Worm (Caenorhabditis elegans) whole organism, late embryonic: ENCODE results near the gene ZK380.4.

Experiments
- C38D4.7 ChIP-seq: fragments of 200-800 bp; sonication (Bioruptor generic); optimal IDR thresholded peaks from 2 replicates; lab custom pipeline; 2018; ENCODE audit warnings: mild to moderate bottlenecking, missing genetic modification characterization, moderate library complexity, missing compliant biosample characterization
- F13H6.1 ChIP-seq: sonication (generic microtip); optimal IDR thresholded peaks from 2 replicates; lab custom pipeline; 2016; ENCODE audit warnings: missing genetic modification characterization, missing compliant biosample characterization
- K02D7.2 ChIP-seq: sonication (generic microtip); optimal IDR thresholded peaks from 2 replicates; lab custom pipeline; 2017; ENCODE audit warnings: mild to moderate bottlenecking, missing genetic modification characterization, missing compliant biosample characterization
- T23F11.4 ChIP-seq: fragments of 200-800 bp; sonication (Bioruptor generic); optimal IDR thresholded peaks from 2 replicates; lab custom pipeline; 2018; ENCODE audit warnings: mild to moderate bottlenecking, missing genetic modification characterization, missing compliant biosample characterization
- Y22D7AL.16 ChIP-seq: sonication (generic microtip); optimal IDR thresholded peaks from 2 replicates; lab custom pipeline; 2016; ENCODE audit warnings: missing genetic modification characterization, missing compliant biosample characterization
- ahr-1 ChIP-seq: sonication (generic microtip); optimal IDR thresholded peaks from 2 replicates; lab custom pipeline; 2016; ENCODE audit warnings: missing genetic modification characterization, missing compliant biosample characterization
- ama-1 ChIP-seq: fragments of 150-350 bp; optimal IDR thresholded peaks from 2 replicates; lab custom pipeline; 2014
- ceh-14 ChIP-seq: sonication (generic microtip); optimal IDR thresholded peaks from 2 replicates; lab custom pipeline; 2016; ENCODE audit warnings: missing genotype, missing genetic modification characterization, missing compliant biosample characterization
- ceh-18 ChIP-seq: sonication (generic microtip); optimal IDR thresholded peaks from 2 replicates; lab custom pipeline; 2016; ENCODE audit warnings: missing genetic modification characterization, missing compliant biosample characterization
- ceh-2 ChIP-seq: sonication (generic microtip); optimal IDR thresholded peaks from 2 replicates; lab custom pipeline; 2016; ENCODE audit warnings: missing genotype, missing genetic modification characterization, missing compliant biosample characterization
- ceh-22 ChIP-seq: sonication (generic microtip); optimal IDR thresholded peaks from 2 replicates; lab custom pipeline; 2017; ENCODE audit warnings: missing biosample characterization, missing genetic modification characterization
- ceh-30 ChIP-seq: fragments of 150-350 bp; optimal IDR thresholded peaks from 2 replicates; lab custom pipeline; 2014; ENCODE audit warnings: missing biosample characterization, missing genetic modification characterization
- ceh-9 ChIP-seq: sonication (generic microtip); optimal IDR thresholded peaks from 2 replicates; lab custom pipeline; 2016; ENCODE audit warnings: mild to moderate bottlenecking, missing genetic modification characterization, inconsistent platforms, missing compliant biosample characterization
- che-1 ChIP-seq: sonication (generic microtip); optimal IDR thresholded peaks from 2 replicates; lab custom pipeline; 2016; ENCODE audit warnings: mild to moderate bottlenecking, missing genetic modification characterization, missing compliant biosample characterization
- dmd-4 ChIP-seq: sonication (generic microtip); optimal IDR thresholded peaks from 2 replicates; lab custom pipeline; 2016; ENCODE audit warnings: borderline replicate concordance, missing genetic modification characterization, missing compliant biosample characterization
- dve-1 ChIP-seq: sonication (generic microtip); optimal IDR thresholded peaks from 2 replicates; lab custom pipeline; 2017; ENCODE audit warnings: antibody characterized with exemption, mild to moderate bottlenecking, missing genetic modification characterization, missing compliant biosample characterization
- fkh-6 ChIP-seq: sonication (generic microtip); optimal IDR thresholded peaks from 2 replicates; lab custom pipeline; 2016; ENCODE audit warnings: missing genetic modification characterization, missing compliant biosample characterization
- gmeb-2 ChIP-seq: sonication (generic microtip); optimal IDR thresholded peaks from 2 replicates; lab custom pipeline; 2016; ENCODE audit warnings: missing genetic modification characterization, inconsistent platforms, missing compliant biosample characterization
- hlh-13 ChIP-seq: fragments of 200-800 bp; sonication (Bioruptor generic); optimal IDR thresholded peaks from 2 replicates; lab custom pipeline; 2018; ENCODE audit warnings: mild to moderate bottlenecking, missing genetic modification characterization, missing compliant biosample characterization
- hlh-15 ChIP-seq: sonication (generic microtip); optimal IDR thresholded peaks from 2 replicates; lab custom pipeline; 2016; ENCODE audit warnings: missing genetic modification characterization, missing compliant biosample characterization
- hlh-8 ChIP-seq: sonication (generic microtip); optimal IDR thresholded peaks from 2 replicates; lab custom pipeline; 2016; ENCODE audit warnings: missing genotype, missing genetic modification characterization, missing compliant biosample characterization
- lim-6 ChIP-seq: sonication (generic microtip); optimal IDR thresholded peaks from 2 replicates; lab custom pipeline; 2016; ENCODE audit warnings: missing genetic modification characterization, missing compliant biosample characterization
- lin-11 ChIP-seq: fragments of 200-800 bp; sonication (Bioruptor generic); optimal IDR thresholded peaks from 2 replicates; lab custom pipeline; 2018; ENCODE audit warnings: mild to moderate bottlenecking, missing genetic modification characterization, missing compliant biosample characterization
- madf-2 ChIP-seq: sonication (generic microtip); optimal IDR thresholded peaks from 2 replicates; lab custom pipeline; 2017; ENCODE audit warnings: missing genetic modification characterization, missing compliant biosample characterization
- mec-3 ChIP-seq: sonication (generic microtip); optimal IDR thresholded peaks from 2 replicates; lab custom pipeline; 2016; ENCODE audit warnings: borderline replicate concordance, missing genetic modification characterization, missing compliant biosample characterization
- nhr-232 ChIP-seq: sonication (generic microtip); optimal IDR thresholded peaks from 2 replicates; lab custom pipeline; 2016; ENCODE audit warnings: missing genetic modification characterization, missing compliant biosample characterization
- odd-2 ChIP-seq: sonication (generic microtip); optimal IDR thresholded peaks from 2 replicates; lab custom pipeline; 2017; ENCODE audit warnings: antibody characterized with exemption, mild to moderate bottlenecking, missing genetic modification characterization, missing compliant biosample characterization
- pag-3 ChIP-seq: sonication (generic microtip); optimal IDR thresholded peaks from 2 replicates; lab custom pipeline; 2016; ENCODE audit warnings: missing compliant biosample characterization, missing genetic modification characterization, borderline replicate concordance
- pat-9 ChIP-seq: fragments of 200-800 bp; sonication (Bioruptor generic); optimal IDR thresholded peaks from 2 replicates; lab custom pipeline; 2018; ENCODE audit warnings: mild to moderate bottlenecking, missing genetic modification characterization, moderate library complexity, missing compliant biosample characterization
- pha-2 ChIP-seq: sonication (generic microtip); optimal IDR thresholded peaks from 2 replicates; lab custom pipeline; 2017; ENCODE audit warnings: mild to moderate bottlenecking, missing genetic modification characterization, missing compliant biosample characterization
- pha-4 ChIP-seq: fragments of 150-350 bp; optimal IDR thresholded peaks from 2 replicates; lab custom pipeline; 2018; ENCODE audit warnings: missing biosample characterization, missing genetic modification reagents, missing genetic modification characterization
- pqm-1 ChIP-seq: sonication (generic microtip); optimal IDR thresholded peaks from 2 replicates; lab custom pipeline; 2016; ENCODE audit warnings: missing genetic modification characterization, missing compliant biosample characterization
- pros-1 ChIP-seq: fragments of 150-350 bp; optimal IDR thresholded peaks from 2 replicates; lab custom pipeline; 2014; ENCODE audit warnings: missing biosample characterization, missing genetic modification reagents, missing genetic modification characterization
- ref-2 ChIP-seq: sonication (generic microtip); optimal IDR thresholded peaks from 2 replicates; lab custom pipeline; 2016; ENCODE audit warnings: missing genetic modification characterization, missing compliant biosample characterization
- sdc-2 ChIP-seq: sonication (generic microtip); optimal IDR thresholded peaks from 2 replicates; lab custom pipeline; 2016; ENCODE audit warnings: missing genotype, missing genetic modification characterization, missing compliant biosample characterization
- sox-2 ChIP-seq: fragments of 200-800 bp; sonication (Bioruptor generic); IDR thresholded peaks from 2 replicates; pipeline ENCODE4 v1.3.6; 2022; ENCODE audit warnings: missing genetic modification reagents, missing genetic modification characterization, missing compliant biosample characterization
- sox-4 ChIP-seq: sonication (generic microtip); optimal IDR thresholded peaks from 2 replicates; lab custom pipeline; 2017; ENCODE audit warnings: mild to moderate bottlenecking, missing genetic modification characterization, inconsistent platforms, missing compliant biosample characterization
- tbx-2 ChIP-seq: sonication (generic microtip); optimal IDR thresholded peaks from 2 replicates; lab custom pipeline; 2016; ENCODE audit warnings: missing genetic modification characterization, missing compliant biosample characterization
- ttx-3 ChIP-seq: sonication (generic microtip); optimal IDR thresholded peaks from 2 replicates; lab custom pipeline; 2016; ENCODE audit warnings: missing genetic modification reagents, missing genetic modification characterization, missing compliant biosample characterization
- unc-3 ChIP-seq, 2 experiments: fragments of 200-800 bp in 1 of 2; sonication (Bioruptor generic) in 1 of 2; sonication (generic microtip) in 1 of 2; conservative IDR thresholded peaks in 1 of 2; optimal IDR thresholded peaks in 1 of 2; 2 replicates each; pipeline versions ENCODE4 v1.3.6 to Lab custom; 2016 to 2022; ENCODE audit warnings: missing compliant biosample characterization in 2 of 2, missing genetic modification characterization in 2 of 2, missing genetic modification reagents in 1 of 2
- unc-55 ChIP-seq: sonication (generic microtip); optimal IDR thresholded peaks from 2 replicates; lab custom pipeline; 2017; ENCODE audit warnings: missing biosample characterization, missing genetic modification reagents, missing genetic modification characterization
- ztf-16 ChIP-seq: sonication (generic microtip); optimal IDR thresholded peaks from 2 replicates; lab custom pipeline; 2017; ENCODE audit warnings: missing genetic modification characterization, missing compliant biosample characterization

The ZK380.4 gene

DNA sequence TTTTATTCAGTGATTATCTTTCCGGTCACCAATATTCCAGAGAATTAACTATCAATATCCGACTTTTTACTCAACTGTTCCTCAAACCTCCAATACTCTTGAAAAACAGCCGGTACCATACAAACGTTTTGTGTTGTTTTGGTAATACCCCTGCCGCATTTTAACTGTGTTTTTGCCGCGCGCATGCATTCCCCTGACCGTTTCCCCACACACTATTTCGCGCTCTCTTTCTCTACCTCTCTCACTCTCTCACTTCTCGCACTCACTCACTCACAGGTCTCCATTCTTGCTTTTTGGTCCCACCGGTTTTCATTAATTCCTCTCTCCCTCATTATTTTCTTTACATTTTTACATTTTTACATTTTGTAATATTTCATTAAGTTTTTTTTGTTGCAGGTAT, 30.8 kb upstream of the ZK380.4 start, which contains the start of gene meg-4:
Gene meg-4 (plus strand): TSS at position 397 of the 400 bp plus-strand sequence.
- TF ChIP-seq ref-2 (tag; lab: Kevin White, UChicago) (no peak), sdc-2 (tag; lab: Kevin White, UChicago) (peak; percentile 84)
- TF ChIP-seq, all 69 proteins: peak for 1

DNA sequence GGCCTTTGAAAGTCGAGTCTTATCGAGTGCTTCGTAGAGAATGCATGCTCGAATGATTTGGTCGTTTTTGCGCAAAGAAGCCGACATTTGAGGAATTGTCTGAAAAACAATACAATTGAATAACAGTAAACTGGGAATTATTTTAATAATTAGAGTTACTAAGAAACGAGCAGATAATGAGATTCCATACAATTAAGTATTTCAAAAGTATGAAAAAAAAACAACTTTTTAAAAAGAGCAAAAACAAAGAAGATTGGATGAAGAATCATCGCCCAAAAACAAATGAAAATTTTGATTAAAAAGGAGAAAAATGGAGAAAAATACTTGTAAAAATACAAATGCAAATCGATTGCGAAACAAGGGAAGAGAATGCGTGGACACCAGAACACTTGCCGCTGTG, 26.2 kb upstream of the ZK380.4 start, which contains the start of gene fbxa-170:
Gene fbxa-170 (minus strand): TSS at position 101 of the 400 bp plus-strand sequence.
- no peak for TF ChIP-seq ztf-16
- no peak for TF ChIP-seq pros-1
- TF ChIP-seq nhr-232 (tag; lab: Kevin White, UChicago): no peak
- no peak for TF ChIP-seq K02D7.2 (tag; lab: Kevin White, UChicago)
- TF ChIP-seq ceh-22 (tag; lab: Kevin White, UChicago): no peak
- TF ChIP-seq ceh-18: no peak
- TF ChIP-seq che-1 (tag; lab: Kevin White, UChicago): no peak
- TF ChIP-seq dve-1: no peak
- no peak for TF ChIP-seq ceh-30 (tag; lab: Kevin White, UChicago)
- no peak for TF ChIP-seq Y22D7AL.16 (tag; lab: Kevin White, UChicago)
- no peak for TF ChIP-seq pha-2 (tag; lab: Kevin White, UChicago)
- TF ChIP-seq pha-4 (tag; lab: Kevin White, UChicago): no peak
- no peak for TF ChIP-seq odd-2 (tag; lab: Kevin White, UChicago)
- no peak for TF ChIP-seq fkh-6 (tag; lab: Kevin White, UChicago)
- no peak for TF ChIP-seq unc-55 (GFP tag; lab: Kevin White, UChicago)
- TF ChIP-seq F13H6.1 (tag; lab: Kevin White, UChicago): no peak
- TF ChIP-seq pat-9: no peak
- TF ChIP-seq T23F11.4 (GFP tag; lab: Kevin White, UChicago): no peak

DNA sequence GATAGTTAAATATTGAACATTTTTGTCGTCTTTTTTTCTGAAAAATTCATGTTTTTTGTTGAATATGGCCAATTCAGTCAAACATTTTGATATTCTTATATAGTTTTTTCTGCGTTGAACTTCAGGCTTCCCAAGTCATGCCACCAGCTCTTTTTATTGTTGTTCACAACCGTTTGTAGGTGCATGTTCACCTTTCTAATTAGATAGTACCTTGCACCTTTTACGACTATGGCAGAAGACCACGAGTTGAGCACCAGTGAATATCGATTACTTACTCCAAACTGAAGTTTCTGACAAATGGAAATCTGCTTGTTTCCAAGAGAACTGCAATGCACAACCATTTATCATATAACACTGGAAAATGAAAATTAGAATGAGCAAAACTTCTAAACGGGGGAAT, 24.1 kb upstream of the ZK380.4 start:
- TF ChIP-seq C38D4.7 (GFP tag; lab: Kevin White, UChicago) (no peak), sox-4 (tag; lab: Kevin White, UChicago) (no peak), pros-1 (no peak), sox-2 (GFP tag; lab: Robert Waterston, UW) (no peak), che-1 (tag; lab: Kevin White, UChicago) (no peak), gmeb-2 (tag; lab: Kevin White, UChicago) (no peak), pha-4 (tag; lab: Kevin White, UChicago) (no peak), hlh-13 (no peak), madf-2 (tag; lab: Kevin White, UChicago) (no peak), tbx-2 (no peak), unc-55 (GFP tag; lab: Kevin White, UChicago) (no peak), ahr-1 (tag; lab: Kevin White, UChicago) (no peak), mec-3 (no peak)

ce11 chrX:1674056-1674455, 22.3 kb upstream of the ZK380.4 start, which contains the start of gene tbx-31:
Gene tbx-31, minus strand, starts transcription at chrX:1674156.
- TF ChIP-seq lin-11: no peak
- TF ChIP-seq T23F11.4 (GFP tag; lab: Kevin White, UChicago): no peak
- no peak for TF ChIP-seq ttx-3
- no peak for TF ChIP-seq sox-2 (GFP tag; lab: Robert Waterston, UW)
- no peak for TF ChIP-seq pha-2 (tag; lab: Kevin White, UChicago)
- TF ChIP-seq ceh-14 (tag; lab: Kevin White, UChicago): no peak
- TF ChIP-seq pag-3 (tag; lab: Kevin White, UChicago): no peak
- TF ChIP-seq, all 69 proteins: peak for 0

DNA sequence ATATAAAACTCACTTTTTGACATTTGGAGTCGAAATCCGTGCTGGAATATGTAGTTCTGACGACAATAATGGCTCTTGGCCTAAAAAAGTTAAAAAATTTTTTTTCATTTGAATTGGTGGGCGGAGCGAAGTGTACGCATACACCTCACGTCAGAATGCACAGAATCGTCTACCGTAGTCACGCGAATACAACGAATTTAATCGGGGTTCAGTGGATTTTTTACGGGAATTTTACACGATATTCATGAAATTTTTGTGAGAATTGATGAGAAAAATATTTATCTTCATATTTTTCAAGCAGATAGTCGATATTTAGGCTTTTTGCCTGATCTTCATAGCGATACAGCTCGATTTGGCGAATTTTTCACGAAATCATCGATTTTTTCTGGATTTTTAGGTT, 17.0 kb upstream of the ZK380.4 start, which contains the start of gene R09H3.3:
Gene R09H3.3 (minus strand): TSS at position 101 of the 400 bp plus-strand sequence.
- TF ChIP-seq hlh-15 (no peak), sox-4 (tag; lab: Kevin White, UChicago) (no peak), pha-2 (tag; lab: Kevin White, UChicago) (no peak), pha-4 (tag; lab: Kevin White, UChicago) (no peak), pqm-1 (tag; lab: Kevin White, UChicago) (no peak), ceh-18 (no peak), tbx-2 (no peak), lim-6 (tag; lab: Kevin White, UChicago) (no peak), unc-55 (GFP tag; lab: Kevin White, UChicago) (no peak), che-1 (tag; lab: Kevin White, UChicago) (no peak), dmd-4 (tag; lab: Kevin White, UChicago) (no peak), mec-3 (no peak), unc-3 (GFP tag; conservative IDR thresholded peaks at IDR 0.05; lab: Robert Waterston, UW) (no peak), unc-3 (tag; optimal IDR thresholded peaks at IDR 0.05; lab: Kevin White, UChicago) (no peak), ceh-9 (tag; lab: Kevin White, UChicago) (no peak), ama-1 (no peak), ceh-14 (tag; lab: Kevin White, UChicago) (no peak), ceh-2 (no peak), hlh-8 (tag; lab: Kevin White, UChicago) (no peak)
